Worm (Caenorhabditis elegans) whole organism, early embryonic: ENCODE data around the gene Y14H12B.2.

Experiments used
- B0310.2 ChIP-seq: sonication (generic microtip); optimal IDR thresholded peaks from 2 replicates; lab custom pipeline; 2016; ENCODE audit warnings: mild to moderate bottlenecking, missing genetic modification characterization, missing compliant biosample characterization
- ama-1 ChIP-seq: fragments of 150-350 bp; optimal IDR thresholded peaks from 2 replicates; lab custom pipeline; 2014
- ceh-13 ChIP-seq: fragments of 200-800 bp; sonication (Bioruptor generic); optimal IDR thresholded peaks from 2 replicates; lab custom pipeline; 2018; ENCODE audit warnings: mild to moderate bottlenecking, missing genetic modification characterization, missing compliant biosample characterization
- ceh-36 ChIP-seq: sonication (generic microtip); optimal IDR thresholded peaks from 2 replicates; lab custom pipeline; 2016; ENCODE audit warnings: missing genetic modification characterization, inconsistent platforms, missing compliant biosample characterization
- hmbx-1 ChIP-seq: sonication (generic microtip); optimal IDR thresholded peaks from 2 replicates; lab custom pipeline; 2016; ENCODE audit warnings: mild to moderate bottlenecking, missing genetic modification characterization, missing compliant biosample characterization
- hmg-4 ChIP-seq: fragments of 200-800 bp; sonication (Bioruptor generic); optimal IDR thresholded peaks from 2 replicates; lab custom pipeline; 2018; ENCODE audit warnings: mild to moderate bottlenecking, missing genetic modification characterization, missing compliant biosample characterization
- hnd-1 ChIP-seq: sonication (generic microtip); optimal IDR thresholded peaks from 2 replicates; lab custom pipeline; 2016; ENCODE audit warnings: missing genetic modification characterization, missing compliant biosample characterization
- pes-1 ChIP-seq: fragments of 200-800 bp; sonication (Bioruptor generic); IDR thresholded peaks from 2 replicates; pipeline ENCODE4 v1.3.6; 2022; ENCODE audit warnings: missing genetic modification reagents, missing genetic modification characterization, missing compliant biosample characterization
- tra-4 ChIP-seq: sonication (generic microtip); optimal IDR thresholded peaks from 2 replicates; lab custom pipeline; 2017; ENCODE audit warnings: missing genetic modification characterization, missing compliant biosample characterization

- TF ChIP-seq tra-4 (tag; lab: Kevin White, UChicago), result no peak
- TF ChIP-seq hmbx-1 (tag; lab: Kevin White, UChicago), result no peak
- TF ChIP-seq ceh-13 (GFP tag; lab: Kevin White, UChicago), result no peak
- no peak for TF ChIP-seq ama-1
- TF ChIP-seq pes-1 (GFP tag; lab: Robert Waterston, UW), result no peak
- TF ChIP-seq hnd-1 (tag; lab: Kevin White, UChicago), result no peak
- TF ChIP-seq hmg-4 (GFP tag; lab: Kevin White, UChicago), result no peak
- no peak for TF ChIP-seq ceh-36
- no peak for TF ChIP-seq B0310.2
Observed at ce11 chrII:3960276-3960675, 26.7 kb upstream of the Y14H12B.2 start.
